Worm (Caenorhabditis elegans) whole organism, mixed stage, embryonic: ENCODE measurements around the gene nspe-6.

Experiments used
- elt-1 ChIP-seq: sonication (generic microtip); optimal IDR thresholded peaks from 2 replicates; lab custom pipeline; 2017; ENCODE audit warnings: missing genetic modification characterization, mild to moderate bottlenecking, missing compliant biosample characterization, antibody characterized with exemption, moderate library complexity, borderline replicate concordance; ENCODE audit not compliant: insufficient read depth
- elt-3 ChIP-seq: fragments of 150-350 bp; optimal IDR thresholded peaks from 2 replicates; lab custom pipeline; 2014; ENCODE audit warnings: missing biosample characterization, missing genetic modification characterization
- hlh-1 ChIP-seq: fragments of 150-350 bp; optimal IDR thresholded peaks from 2 replicates; lab custom pipeline; 2014; ENCODE audit warnings: missing biosample characterization, missing genetic modification reagents, missing genetic modification characterization
- mls-2 ChIP-seq: sonication (generic microtip); optimal IDR thresholded peaks from 2 replicates; lab custom pipeline; 2016; ENCODE audit warnings: mild to moderate bottlenecking, missing genetic modification characterization, moderate library complexity, missing compliant biosample characterization
- nhr-76 ChIP-seq: sonication (generic microtip); optimal IDR thresholded peaks from 2 replicates; lab custom pipeline; 2017; ENCODE audit warnings: missing biosample characterization, missing genetic modification characterization
- sem-2 ChIP-seq: fragments of 200-800 bp; sonication (Bioruptor generic); optimal IDR thresholded peaks from 2 replicates; lab custom pipeline; 2018; ENCODE audit warnings: mild to moderate bottlenecking, missing genetic modification characterization, missing compliant biosample characterization
- snpc-4 ChIP-seq: fragments of 150-350 bp; optimal IDR thresholded peaks from 2 replicates; lab custom pipeline; 2014; ENCODE audit warnings: missing biosample characterization, missing genetic modification characterization
- unc-120 ChIP-seq: sonication (generic microtip); optimal IDR thresholded peaks from 2 replicates; lab custom pipeline; 2017; ENCODE audit warnings: missing genetic modification characterization, missing compliant biosample characterization; ENCODE audit not compliant: poor library complexity, severe bottlenecking
- ztf-11 ChIP-seq: fragments of 150-350 bp; optimal IDR thresholded peaks from 2 replicates; lab custom pipeline; 2014; ENCODE audit warnings: missing biosample characterization, missing genetic modification characterization

ce11 chrII:12630888-12631287 is 14.9 kb upstream of the nspe-6 start, which contains the start of gene Y38E10A.34:
- TF ChIP-seq nhr-76 (tag; lab: Kevin White, UChicago), result no peak
- TF ChIP-seq elt-1 (tag; lab: Kevin White, UChicago), result no peak
- TF ChIP-seq sem-2 (GFP tag; lab: Kevin White, UChicago), result no peak
- no peak for TF ChIP-seq hlh-1
- TF ChIP-seq snpc-4 (tag; lab: Kevin White, UChicago), result no peak
- TF ChIP-seq ztf-11, result no peak
- no peak for TF ChIP-seq elt-3 (tag; lab: Kevin White, UChicago)
- no peak for TF ChIP-seq unc-120
- TF ChIP-seq mls-2 (tag; lab: Kevin White, UChicago), result no peak
